Worm (Caenorhabditis elegans) whole organism, early embryonic: Measurements from ENCODE around the gene C25E10.8.

Experiments used
- ama-1 ChIP-seq: fragments of 150-350 bp; optimal IDR thresholded peaks from 2 replicates; lab custom pipeline; 2014
- ceh-13 ChIP-seq: fragments of 200-800 bp; sonication (Bioruptor generic); optimal IDR thresholded peaks from 2 replicates; lab custom pipeline; 2018; ENCODE audit warnings: mild to moderate bottlenecking, missing genetic modification characterization, missing compliant biosample characterization
- ets-7 ChIP-seq: sonication (generic microtip); optimal IDR thresholded peaks from 2 replicates; lab custom pipeline; 2016; ENCODE audit warnings: missing genotype, missing genetic modification characterization, missing compliant biosample characterization
- hnd-1 ChIP-seq: sonication (generic microtip); optimal IDR thresholded peaks from 2 replicates; lab custom pipeline; 2016; ENCODE audit warnings: missing genetic modification characterization, missing compliant biosample characterization
- pes-1 ChIP-seq: fragments of 200-800 bp; sonication (Bioruptor generic); IDR thresholded peaks from 2 replicates; pipeline ENCODE4 v1.3.6; 2022; ENCODE audit warnings: missing genetic modification reagents, missing genetic modification characterization, missing compliant biosample characterization
- sea-1 ChIP-seq: fragments of 200-800 bp; sonication (Bioruptor generic); conservative IDR thresholded peaks from 2 replicates; pipeline ENCODE4 v1.3.6; 2022; ENCODE audit warnings: missing genetic modification characterization, missing compliant biosample characterization
- tbx-37 ChIP-seq: fragments of 200-800 bp; sonication (Bioruptor generic); conservative IDR thresholded peaks from 2 replicates; pipeline ENCODE4 v1.3.6; 2022; ENCODE audit warnings: missing genetic modification reagents, missing genetic modification characterization, missing compliant biosample characterization

DNA sequence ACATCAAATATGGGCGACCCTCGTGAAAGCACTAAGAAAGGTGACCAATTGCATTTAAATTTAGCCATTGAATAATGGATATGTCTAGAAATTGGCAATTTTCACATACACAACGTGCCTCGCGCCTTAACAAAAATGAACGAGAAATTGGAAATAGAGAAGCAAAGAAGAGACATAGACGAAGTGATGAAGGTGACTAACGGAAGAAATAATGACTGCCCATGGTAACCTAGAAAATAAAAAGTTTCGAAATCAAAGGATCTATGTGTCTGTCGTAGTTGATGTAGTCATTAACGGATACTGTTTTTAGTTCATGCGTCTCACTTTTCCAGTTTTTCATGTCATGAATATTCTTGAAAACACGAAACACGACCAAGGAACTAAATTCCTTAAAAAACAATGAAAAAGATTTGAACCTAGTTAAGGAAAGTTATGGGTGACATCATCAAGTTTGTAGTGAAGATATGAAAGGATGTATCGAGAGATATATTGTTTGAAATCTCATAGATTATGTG is 24.3 kb upstream of the C25E10.8 start:
- TF ChIP-seq hnd-1 = no peak
- no peak for TF ChIP-seq ama-1
- no peak for TF ChIP-seq ets-7 (tag; lab: Kevin White, UChicago)
- no peak for TF ChIP-seq pes-1 (GFP tag; lab: Robert Waterston, UW)
- TF ChIP-seq sea-1 (GFP tag; lab: Robert Waterston, UW) = no peak
- TF ChIP-seq ceh-13 (GFP tag; lab: Kevin White, UChicago) = no peak
- no peak for TF ChIP-seq tbx-37 (GFP tag; lab: Robert Waterston, UW)
